Fruit fly (Drosophila melanogaster): ENCODE measurements around the gene CG4022.

- TF ChIP-seq CG4820 (GFP tag; optimal IDR thresholded peaks at IDR 0.05) (peak; percentile 61), nom (GFP tag; optimal IDR thresholded peaks at IDR 0.05) (peak; percentile 28), CG8388 (GFP tag; optimal IDR thresholded peaks at IDR 0.05) (peak; percentile 78), gro (GFP tag; optimal IDR thresholded peaks at IDR 0.05) (peak; percentile 23), CG14050 (GFP tag; IDR thresholded peaks at IDR 0.05) (peak; percentile 74), Lpt (GFP tag; optimal IDR thresholded peaks at IDR 0.05) (no peak), CG7556 (GFP tag; optimal IDR thresholded peaks at IDR 0.05) (peak; percentile 78)
These were observed at the start of gene CG4022, which contains the start of gene Cpsf5 for dm6 chr3L:9410754-9411423.

Data from whole organism, embryonic.